Fruit fly (Drosophila melanogaster): Measurements from ENCODE around the gene Osi10b.

The Osi10b gene

DNA sequence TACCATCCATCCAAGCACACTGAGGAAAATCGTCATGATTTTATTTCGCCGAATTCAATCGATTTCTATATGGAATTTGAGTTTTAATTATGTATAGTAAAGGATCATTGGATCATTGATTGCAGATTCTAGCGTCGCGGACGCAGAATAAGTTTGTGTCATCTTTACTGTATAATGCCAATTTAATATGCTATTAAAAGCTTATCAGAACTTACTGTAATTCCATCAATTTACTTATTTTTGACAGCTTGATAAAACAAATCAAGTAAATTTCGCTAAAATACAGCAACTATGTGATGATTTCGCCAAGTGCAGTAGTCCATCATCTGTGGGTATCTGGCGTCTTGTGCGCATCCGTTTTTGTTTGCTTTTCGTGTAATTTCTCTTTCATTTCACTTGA lies 32.9 kb upstream of the Osi10b start:
- no peak for TF ChIP-seq CrebA (GFP tag; optimal IDR thresholded peaks at IDR 0.05; ENCODE audit: borderline replicate concordance)
- no peak for TF ChIP-seq OdsH (GFP tag; optimal IDR thresholded peaks at IDR 0.05)
- TF ChIP-seq N (GFP tag; optimal IDR thresholded peaks at IDR 0.05), result no peak
- TF ChIP-seq dl (GFP tag; optimal IDR thresholded peaks at IDR 0.05; ENCODE audit: insufficient read depth in 1 of 2, partially characterized antibody in 2 of 2), result no peak
- TF ChIP-seq ey (GFP tag; optimal IDR thresholded peaks at IDR 0.05), result no peak
- no peak for TF ChIP-seq Dfd (GFP tag; optimal IDR thresholded peaks at IDR 0.05)
- TF ChIP-seq h (GFP tag; optimal IDR thresholded peaks at IDR 0.05), result no peak
- TF ChIP-seq CG9705 (GFP tag; optimal IDR thresholded peaks at IDR 0.05), result no peak
- TF ChIP-seq psq (GFP tag; optimal IDR thresholded peaks at IDR 0.05), result no peak
- no peak for TF ChIP-seq Hr83 (GFP tag; optimal IDR thresholded peaks at IDR 0.05; ENCODE audit: poor library complexity, severe bottlenecking)
- no peak for TF ChIP-seq Rel (GFP tag; optimal IDR thresholded peaks at IDR 0.05)
- no peak for TF ChIP-seq Rel (tag; optimal IDR thresholded peaks at IDR 0.05)
- TF ChIP-seq fru (GFP tag; optimal IDR thresholded peaks at IDR 0.05), result no peak
- no peak for TF ChIP-seq Abd-B (GFP tag; optimal IDR thresholded peaks at IDR 0.05)
- TF ChIP-seq jim (GFP tag; optimal IDR thresholded peaks at IDR 0.05), result no peak

- no peak for TF ChIP-seq Dif (GFP tag; optimal IDR thresholded peaks at IDR 0.05; ENCODE audit: partially characterized antibody)
- TF ChIP-seq usp (GFP tag; optimal IDR thresholded peaks at IDR 0.05), result no peak
- TF ChIP-seq Myc (optimal IDR thresholded peaks at IDR 0.05), result no peak
- no peak for TF ChIP-seq tai (GFP tag; optimal IDR thresholded peaks at IDR 0.05)
- TF ChIP-seq Hnf4 (GFP tag; optimal IDR thresholded peaks at IDR 0.05), result no peak
- no peak for TF ChIP-seq lola (GFP tag; optimal IDR thresholded peaks at IDR 0.05)
- no peak for TF ChIP-seq dmrt93B (GFP tag; optimal IDR thresholded peaks at IDR 0.05)
- TF ChIP-seq dsf (GFP tag; optimal IDR thresholded peaks at IDR 0.05; ENCODE audit: borderline replicate concordance), result no peak
- no peak for TF ChIP-seq ey (GFP tag; optimal IDR thresholded peaks at IDR 0.05)
- no peak for TF ChIP-seq jim (GFP tag; optimal IDR thresholded peaks at IDR 0.05)
- no peak for TF ChIP-seq h (GFP tag; optimal IDR thresholded peaks at IDR 0.05)
- no peak for TF ChIP-seq woc (GFP tag; optimal IDR thresholded peaks at IDR 0.05)
- no peak for TF ChIP-seq CrebA (GFP tag; optimal IDR thresholded peaks at IDR 0.05; ENCODE audit: borderline replicate concordance)
- TF ChIP-seq sv (GFP tag; optimal IDR thresholded peaks at IDR 0.05), result no peak
These were observed 31.7 kb upstream of the Osi10b start, which contains the start of gene Osi6 for dm6 chr3R:6234189-6234758. Gene Osi6 (plus strand): TSS chr3R:6234708.

- TF ChIP-seq CrebA (GFP tag; optimal IDR thresholded peaks at IDR 0.05; ENCODE audit: borderline replicate concordance) (no peak), Myc (optimal IDR thresholded peaks at IDR 0.05) (peak; percentile 53), ey (GFP tag; optimal IDR thresholded peaks at IDR 0.05) (no peak), rgr (GFP tag; optimal IDR thresholded peaks at IDR 0.05) (no peak), Dif (GFP tag; optimal IDR thresholded peaks at IDR 0.05; ENCODE audit: partially characterized antibody) (no peak), Rel (GFP tag; optimal IDR thresholded peaks at IDR 0.05) (no peak), Rel (tag; optimal IDR thresholded peaks at IDR 0.05) (no peak)
These were observed 27.0 kb upstream of the Osi10b start for dm6 chr3R:6238977-6239376.

DNA sequence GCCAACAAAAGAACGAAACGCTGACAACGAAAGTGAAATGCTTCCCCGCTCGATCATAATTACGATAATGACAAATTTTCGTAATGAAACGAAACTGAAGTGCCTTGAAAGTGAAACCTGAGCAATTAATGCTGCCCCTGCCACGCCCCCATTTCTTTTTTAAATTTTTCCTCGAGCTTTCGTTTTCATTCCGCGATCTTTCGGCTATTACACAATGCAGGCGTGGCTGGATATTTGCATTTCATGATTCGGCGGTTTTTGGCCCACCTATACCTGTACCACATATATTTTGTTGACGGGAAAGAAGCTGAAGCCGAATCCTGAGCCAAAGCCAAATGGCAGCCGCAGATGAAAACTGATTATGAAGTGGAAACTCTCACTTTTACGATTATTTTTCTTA lies 25.7 kb upstream of the Osi10b start:
- no peak for TF ChIP-seq sage (GFP tag; optimal IDR thresholded peaks at IDR 0.05)
- TF ChIP-seq Dif (GFP tag; optimal IDR thresholded peaks at IDR 0.05; ENCODE audit: partially characterized antibody), result no peak
- no peak for TF ChIP-seq Rel (GFP tag; optimal IDR thresholded peaks at IDR 0.05)
- TF ChIP-seq Rel (tag; optimal IDR thresholded peaks at IDR 0.05), result no peak
- no peak for TF ChIP-seq rgr (GFP tag; optimal IDR thresholded peaks at IDR 0.05)
- no peak for TF ChIP-seq OdsH (GFP tag; optimal IDR thresholded peaks at IDR 0.05)
- no peak for TF ChIP-seq psq (GFP tag; optimal IDR thresholded peaks at IDR 0.05)
- TF ChIP-seq Myc (optimal IDR thresholded peaks at IDR 0.05), result no peak
- no peak for TF ChIP-seq Vsx2 (GFP tag; optimal IDR thresholded peaks at IDR 0.05; ENCODE audit: partially characterized antibody)
- TF ChIP-seq Hr78 (GFP tag; optimal IDR thresholded peaks at IDR 0.05), result no peak
- TF ChIP-seq br (GFP tag; optimal IDR thresholded peaks at IDR 0.05), result no peak
- TF ChIP-seq dl (GFP tag; optimal IDR thresholded peaks at IDR 0.05; ENCODE audit: insufficient read depth in 1 of 2, partially characterized antibody in 2 of 2), result no peak
- no peak for TF ChIP-seq GATAd (GFP tag; optimal IDR thresholded peaks at IDR 0.05)
- no peak for TF ChIP-seq brk (GFP tag; optimal IDR thresholded peaks at IDR 0.05)
- TF ChIP-seq N (GFP tag; optimal IDR thresholded peaks at IDR 0.05), result no peak
- TF ChIP-seq jim (GFP tag; optimal IDR thresholded peaks at IDR 0.05), result no peak
- TF ChIP-seq pan (optimal IDR thresholded peaks at IDR 0.05), result no peak
- no peak for TF ChIP-seq Hr83 (GFP tag; optimal IDR thresholded peaks at IDR 0.05; ENCODE audit: poor library complexity, severe bottlenecking)
- no peak for TF ChIP-seq HLH106 (tag; optimal IDR thresholded peaks at IDR 0.05)
- no peak for TF ChIP-seq lola (GFP tag; optimal IDR thresholded peaks at IDR 0.05)
- TF ChIP-seq h (GFP tag; optimal IDR thresholded peaks at IDR 0.05), result no peak
